Worm (Caenorhabditis elegans) whole organism, early embryonic: Measurements from ENCODE around the gene W06G6.15.

Experiments
- B0310.2 ChIP-seq: sonication (generic microtip); optimal IDR thresholded peaks from 2 replicates; lab custom pipeline; 2016; ENCODE audit warnings: mild to moderate bottlenecking, missing genetic modification characterization, missing compliant biosample characterization
- F13C5.2 ChIP-seq: sonication (generic microtip); optimal IDR thresholded peaks from 2 replicates; lab custom pipeline; 2017; ENCODE audit warnings: mild to moderate bottlenecking, missing genetic modification characterization, inconsistent platforms, missing compliant biosample characterization
- aly-1 ChIP-seq: sonication (generic microtip); optimal IDR thresholded peaks from 2 replicates; lab custom pipeline; 2016; ENCODE audit warnings: missing genetic modification characterization, missing compliant biosample characterization
- ama-1 ChIP-seq: fragments of 150-350 bp; optimal IDR thresholded peaks from 2 replicates; lab custom pipeline; 2014
- ceh-13 ChIP-seq: fragments of 200-800 bp; sonication (Bioruptor generic); optimal IDR thresholded peaks from 2 replicates; lab custom pipeline; 2018; ENCODE audit warnings: mild to moderate bottlenecking, missing genetic modification characterization, missing compliant biosample characterization
- ceh-36 ChIP-seq: sonication (generic microtip); optimal IDR thresholded peaks from 2 replicates; lab custom pipeline; 2016; ENCODE audit warnings: missing genetic modification characterization, inconsistent platforms, missing compliant biosample characterization
- ets-7 ChIP-seq: sonication (generic microtip); optimal IDR thresholded peaks from 2 replicates; lab custom pipeline; 2016; ENCODE audit warnings: missing genotype, missing genetic modification characterization, missing compliant biosample characterization
- flt-1 ChIP-seq: fragments of 200-800 bp; sonication (Bioruptor generic); IDR thresholded peaks from 2 replicates; pipeline ENCODE4 v1.3.6; 2022; ENCODE audit warnings: missing genetic modification characterization, missing compliant biosample characterization
- hmbx-1 ChIP-seq: sonication (generic microtip); optimal IDR thresholded peaks from 2 replicates; lab custom pipeline; 2016; ENCODE audit warnings: mild to moderate bottlenecking, missing genetic modification characterization, missing compliant biosample characterization
- hmg-4 ChIP-seq: fragments of 200-800 bp; sonication (Bioruptor generic); optimal IDR thresholded peaks from 2 replicates; lab custom pipeline; 2018; ENCODE audit warnings: mild to moderate bottlenecking, missing genetic modification characterization, missing compliant biosample characterization
- hnd-1 ChIP-seq: sonication (generic microtip); optimal IDR thresholded peaks from 2 replicates; lab custom pipeline; 2016; ENCODE audit warnings: missing genetic modification characterization, missing compliant biosample characterization
- pes-1 ChIP-seq: fragments of 200-800 bp; sonication (Bioruptor generic); IDR thresholded peaks from 2 replicates; pipeline ENCODE4 v1.3.6; 2022; ENCODE audit warnings: missing genetic modification reagents, missing genetic modification characterization, missing compliant biosample characterization
- scrt-1 ChIP-seq: fragments of 200-800 bp; sonication (Bioruptor generic); IDR thresholded peaks from 2 replicates; pipeline ENCODE4 v1.3.6; 2022; ENCODE audit warnings: missing genetic modification characterization, missing compliant biosample characterization
- sea-1 ChIP-seq: fragments of 200-800 bp; sonication (Bioruptor generic); conservative IDR thresholded peaks from 2 replicates; pipeline ENCODE4 v1.3.6; 2022; ENCODE audit warnings: missing genetic modification characterization, missing compliant biosample characterization
- tbx-11 ChIP-seq: fragments of 200-800 bp; sonication (Bioruptor generic); IDR thresholded peaks from 2 replicates; pipeline ENCODE4 v1.3.6; 2022; ENCODE audit warnings: missing genetic modification characterization, missing compliant biosample characterization
- tbx-37 ChIP-seq: fragments of 200-800 bp; sonication (Bioruptor generic); conservative IDR thresholded peaks from 2 replicates; pipeline ENCODE4 v1.3.6; 2022; ENCODE audit warnings: missing genetic modification reagents, missing genetic modification characterization, missing compliant biosample characterization
- tra-4 ChIP-seq: sonication (generic microtip); optimal IDR thresholded peaks from 2 replicates; lab custom pipeline; 2017; ENCODE audit warnings: missing genetic modification characterization, missing compliant biosample characterization

The W06G6.15 gene

ce11 chrV:16679237-16679636 lies 24.9 kb downstream of the W06G6.15 start, which contains the start of gene srz-103:
srz-103 (minus strand) TSS chrV:16679337.
- no peak for TF ChIP-seq tbx-11 (GFP tag; lab: Robert Waterston, UW)
- no peak for TF ChIP-seq hmg-4 (GFP tag; lab: Kevin White, UChicago)
- no peak for TF ChIP-seq scrt-1 (GFP tag; lab: Robert Waterston, UW)
- no peak for TF ChIP-seq sea-1 (GFP tag; lab: Robert Waterston, UW)
- no peak for TF ChIP-seq ceh-13 (GFP tag; lab: Kevin White, UChicago)
- TF ChIP-seq tra-4, result no peak
- no peak for TF ChIP-seq pes-1 (GFP tag; lab: Robert Waterston, UW)
- TF ChIP-seq hmbx-1 (tag; lab: Kevin White, UChicago), result no peak
- no peak for TF ChIP-seq hnd-1 (tag; lab: Kevin White, UChicago)

DNA sequence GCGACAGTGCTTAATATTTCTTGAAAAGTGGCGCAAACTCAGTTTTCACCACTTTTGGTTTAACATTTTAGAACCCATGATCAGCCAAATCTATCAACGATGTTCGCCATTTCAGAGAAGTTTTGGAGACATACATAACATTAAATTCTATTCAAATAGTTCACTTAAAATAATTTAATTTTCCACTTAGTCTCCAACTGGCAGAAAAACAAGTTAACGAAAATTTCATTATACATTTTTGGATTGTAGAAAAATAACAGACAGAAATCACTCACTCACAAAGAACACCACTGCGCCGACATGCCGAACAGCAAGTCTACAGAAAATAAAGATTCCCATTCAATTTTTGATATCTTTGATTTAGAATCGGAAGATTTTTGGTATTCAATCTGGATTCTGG lies 25.6 kb downstream of the W06G6.15 start, which contains the start of gene srw-44:
Gene srw-44, plus strand, starts transcription at position 301 of the 400 bp plus-strand sequence.
- TF ChIP-seq F13C5.2 (tag; lab: Kevin White, UChicago) (no peak), sea-1 (GFP tag; lab: Robert Waterston, UW) (no peak), ceh-13 (GFP tag; lab: Kevin White, UChicago) (no peak), ama-1 (lab: Kevin White, UChicago) (no peak), tbx-37 (GFP tag; lab: Robert Waterston, UW) (no peak), ets-7 (tag; lab: Kevin White, UChicago) (no peak), hnd-1 (tag; lab: Kevin White, UChicago) (no peak), aly-1 (tag; lab: Kevin White, UChicago) (no peak), pes-1 (GFP tag; lab: Robert Waterston, UW) (no peak), flt-1 (GFP tag; lab: Robert Waterston, UW) (no peak), scrt-1 (GFP tag; lab: Robert Waterston, UW) (no peak), hmg-4 (GFP tag; lab: Kevin White, UChicago) (no peak), tra-4 (no peak)

ce11 chrV:16682886-16683285 lies 28.5 kb downstream of the W06G6.15 start, which contains the start of gene srw-36:
srw-36 (plus strand) TSS chrV:16683186.
- TF ChIP-seq pes-1 (GFP tag; lab: Robert Waterston, UW) (no peak), ceh-13 (GFP tag; lab: Kevin White, UChicago) (no peak), ceh-36 (tag; lab: Kevin White, UChicago) (no peak), tra-4 (no peak), sea-1 (GFP tag; lab: Robert Waterston, UW) (no peak), F13C5.2 (tag; lab: Kevin White, UChicago) (no peak), tbx-11 (GFP tag; lab: Robert Waterston, UW) (no peak), ets-7 (tag; lab: Kevin White, UChicago) (no peak), B0310.2 (tag; lab: Kevin White, UChicago) (no peak), aly-1 (tag; lab: Kevin White, UChicago) (no peak), tbx-37 (GFP tag; lab: Robert Waterston, UW) (no peak), flt-1 (GFP tag; lab: Robert Waterston, UW) (no peak), hnd-1 (tag; lab: Kevin White, UChicago) (no peak), scrt-1 (GFP tag; lab: Robert Waterston, UW) (no peak), hmbx-1 (tag; lab: Kevin White, UChicago) (no peak), hmg-4 (GFP tag; lab: Kevin White, UChicago) (no peak), ama-1 (lab: Kevin White, UChicago) (no peak)

- TF ChIP-seq tra-4, result no peak
These were observed 29.0 kb downstream of the W06G6.15 start for ce11 chrV:16683359-16683758.

DNA sequence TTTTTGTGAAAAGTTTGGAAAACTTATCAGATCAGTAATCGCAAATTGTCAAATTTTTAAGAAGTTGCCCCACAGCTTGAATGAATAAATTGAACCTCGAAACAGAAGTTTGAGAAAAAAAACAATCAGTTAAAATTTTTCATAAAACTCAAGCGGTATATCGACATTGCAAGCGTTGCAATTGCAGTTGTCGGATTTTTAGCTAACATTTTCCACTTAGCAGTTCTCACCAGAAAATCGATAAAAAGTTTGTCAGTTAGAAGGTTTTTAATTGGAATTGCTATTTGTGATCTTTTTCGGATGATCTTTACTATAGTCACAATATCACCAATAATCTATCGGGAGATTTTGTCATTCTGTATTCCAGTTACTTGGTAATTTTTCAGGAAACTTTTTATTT lies 31.4 kb downstream of the W06G6.15 start, which contains the start of gene srw-43:
Gene srw-43, plus strand, starts transcription at position 301 of the 400 bp plus-strand sequence.
- no peak for TF ChIP-seq scrt-1 (GFP tag; lab: Robert Waterston, UW)
- TF ChIP-seq ets-7 (tag; lab: Kevin White, UChicago), result no peak
- TF ChIP-seq flt-1 (GFP tag; lab: Robert Waterston, UW), result no peak
- TF ChIP-seq F13C5.2 (tag; lab: Kevin White, UChicago), result no peak
- TF ChIP-seq ama-1 (lab: Kevin White, UChicago), result no peak
- TF ChIP-seq tbx-11 (GFP tag; lab: Robert Waterston, UW), result no peak
- no peak for TF ChIP-seq B0310.2 (tag; lab: Kevin White, UChicago)
- TF ChIP-seq pes-1 (GFP tag; lab: Robert Waterston, UW), result no peak
- TF ChIP-seq ceh-36 (tag; lab: Kevin White, UChicago), result no peak

DNA sequence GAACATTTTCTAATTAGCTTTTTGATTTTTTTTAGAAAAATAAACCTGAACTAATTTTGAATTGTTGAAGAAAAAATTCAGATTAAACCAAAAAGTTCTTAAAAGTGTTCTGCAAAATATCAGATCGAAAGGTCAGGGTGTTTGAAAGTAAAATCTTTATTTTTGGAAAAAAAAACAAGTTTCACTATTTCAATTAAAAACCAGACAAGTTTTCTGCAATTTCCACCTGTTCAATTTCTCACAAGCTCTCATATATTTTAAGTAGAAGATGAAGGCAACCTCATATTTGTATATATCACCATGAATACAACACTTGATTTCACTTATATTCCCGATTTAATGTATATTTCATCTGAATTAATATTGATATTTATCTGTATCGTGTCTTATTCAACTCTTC lies 32.9 kb downstream of the W06G6.15 start, which contains the start of gene srz-102:
Gene srz-102, plus strand, starts transcription at position 301 of the 400 bp plus-strand sequence.
- TF ChIP-seq B0310.2 (tag; lab: Kevin White, UChicago) (no peak), hmg-4 (GFP tag; lab: Kevin White, UChicago) (no peak), hnd-1 (tag; lab: Kevin White, UChicago) (no peak), hmbx-1 (tag; lab: Kevin White, UChicago) (no peak), ets-7 (tag; lab: Kevin White, UChicago) (no peak), flt-1 (GFP tag; lab: Robert Waterston, UW) (no peak)

DNA sequence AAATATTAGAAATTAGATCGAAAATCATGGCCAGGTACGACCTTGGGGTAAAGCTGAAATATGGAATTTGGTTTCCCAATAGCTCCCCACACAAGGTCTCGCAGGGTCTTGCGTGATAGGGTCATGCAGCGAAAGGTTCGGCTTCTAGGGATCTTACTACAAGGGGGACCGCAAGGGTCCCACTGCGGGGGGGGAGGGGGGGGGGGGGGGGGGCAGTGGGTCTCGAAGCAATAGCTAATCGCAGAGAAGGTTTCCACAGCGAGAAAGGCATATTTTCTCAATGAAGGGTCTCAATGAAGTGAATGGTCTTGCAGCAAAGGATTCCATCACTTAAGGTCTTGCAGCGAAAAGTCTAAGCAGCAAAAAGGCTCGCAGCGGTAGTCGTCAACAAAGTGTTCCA lies 38.6 kb downstream of the W06G6.15 start:
- no peak for TF ChIP-seq tbx-11 (GFP tag; lab: Robert Waterston, UW)
- no peak for TF ChIP-seq ama-1 (lab: Kevin White, UChicago)
- no peak for TF ChIP-seq aly-1 (tag; lab: Kevin White, UChicago)
- no peak for TF ChIP-seq B0310.2 (tag; lab: Kevin White, UChicago)
- TF ChIP-seq tra-4, result no peak
- TF ChIP-seq scrt-1 (GFP tag; lab: Robert Waterston, UW), result no peak
- TF ChIP-seq hnd-1 (tag; lab: Kevin White, UChicago), result no peak
- TF ChIP-seq sea-1 (GFP tag; lab: Robert Waterston, UW), result no peak
- TF ChIP-seq ceh-13 (GFP tag; lab: Kevin White, UChicago), result no peak
- no peak for TF ChIP-seq hmg-4 (GFP tag; lab: Kevin White, UChicago)
- no peak for TF ChIP-seq ets-7 (tag; lab: Kevin White, UChicago)
- no peak for TF ChIP-seq hmbx-1 (tag; lab: Kevin White, UChicago)
- no peak for TF ChIP-seq F13C5.2 (tag; lab: Kevin White, UChicago)
- no peak for TF ChIP-seq flt-1 (GFP tag; lab: Robert Waterston, UW)
- no peak for TF ChIP-seq ceh-36 (tag; lab: Kevin White, UChicago)
- no peak for TF ChIP-seq pes-1 (GFP tag; lab: Robert Waterston, UW)
